Worm (Caenorhabditis elegans): ENCODE results near the gene cut-6.

cut-6 gene

DNA sequence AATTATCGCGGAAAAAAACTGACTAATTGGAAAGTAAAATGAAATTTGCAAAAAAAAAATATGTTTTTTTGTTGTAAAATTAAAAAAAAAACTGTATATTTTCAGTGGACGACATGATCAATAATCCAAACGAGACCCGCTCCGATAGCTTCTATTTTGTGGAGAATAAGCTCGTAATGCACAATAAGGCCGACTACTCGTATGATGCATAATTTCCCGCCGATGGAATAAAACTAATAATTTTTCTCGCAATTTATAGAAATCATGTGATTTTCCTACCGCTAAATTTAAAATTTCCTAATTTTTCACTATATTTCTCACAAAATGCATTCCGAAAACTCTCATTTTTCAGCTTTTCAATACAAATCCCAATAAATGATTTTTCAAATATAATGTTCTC, 2.7 kb upstream of the cut-6 start:
- no peak for TF ChIP-seq fos-1 (tag; optimal IDR thresholded peaks at IDR 0.05)
- TF ChIP-seq elt-1 (tag; optimal IDR thresholded peaks at IDR 0.05): peak; percentile 16

DNA sequence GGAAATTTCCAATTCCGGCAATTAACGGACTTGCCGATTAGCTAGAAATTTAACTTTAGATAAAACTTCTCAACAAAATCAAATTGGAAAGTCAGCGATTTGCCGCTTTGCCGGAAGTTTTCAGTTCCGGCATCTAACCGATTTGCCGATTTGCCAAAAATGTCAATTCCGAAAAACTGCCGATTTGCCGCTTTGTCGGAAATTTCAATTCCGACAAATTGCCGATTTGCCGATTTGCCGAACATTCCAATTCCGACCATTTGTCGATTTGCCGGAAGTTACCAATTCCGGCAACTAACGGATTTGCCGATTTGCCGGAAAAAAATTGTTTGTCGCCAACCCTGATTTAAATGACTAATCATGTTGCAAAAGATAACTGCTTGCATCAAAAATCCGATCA, 2.1 kb upstream of the cut-6 start:
- no peak for TF ChIP-seq hmg-11 (tag; optimal IDR thresholded peaks at IDR 0.05)
- no peak for TF ChIP-seq egl-27 (tag; optimal IDR thresholded peaks at IDR 0.05)
- no peak for TF ChIP-seq mml-1 (tag; optimal IDR thresholded peaks at IDR 0.05)
- no peak for TF ChIP-seq egl-5 (tag; optimal IDR thresholded peaks at IDR 0.05)
- TF ChIP-seq jun-1 (tag; optimal IDR thresholded peaks at IDR 0.05): no peak
- no peak for TF ChIP-seq nhr-77 (tag; optimal IDR thresholded peaks at IDR 0.05)
- no peak for TF ChIP-seq nhr-43 (tag; optimal IDR thresholded peaks at IDR 0.05; ENCODE audit: poor library complexity, severe bottlenecking)
- TF ChIP-seq ceh-82 (tag; optimal IDR thresholded peaks at IDR 0.05): no peak

- TF ChIP-seq fkh-10 (GFP tag; optimal IDR thresholded peaks at IDR 0.05) (no peak), ceh-9 (tag; optimal IDR thresholded peaks at IDR 0.05) (no peak), nhr-43 (tag; optimal IDR thresholded peaks at IDR 0.05; ENCODE audit: poor library complexity, severe bottlenecking) (no peak), daf-12 (tag; optimal IDR thresholded peaks at IDR 0.05) (no peak), skn-1 (tag; optimal IDR thresholded peaks at IDR 0.05) (no peak), snpc-4 (tag; optimal IDR thresholded peaks at IDR 0.05) (no peak), ceh-28 (tag; optimal IDR thresholded peaks at IDR 0.05) (no peak), hmg-11 (tag; optimal IDR thresholded peaks at IDR 0.05) (no peak), unc-62 (GFP tag; optimal IDR thresholded peaks at IDR 0.05) (no peak), jun-1 (tag; optimal IDR thresholded peaks at IDR 0.05) (no peak), pqm-1 (tag; optimal IDR thresholded peaks at IDR 0.05) (no peak)
These were observed 3.7 kb downstream of the cut-6 start for ce11 chrIII:10914971-10915370.

DNA sequence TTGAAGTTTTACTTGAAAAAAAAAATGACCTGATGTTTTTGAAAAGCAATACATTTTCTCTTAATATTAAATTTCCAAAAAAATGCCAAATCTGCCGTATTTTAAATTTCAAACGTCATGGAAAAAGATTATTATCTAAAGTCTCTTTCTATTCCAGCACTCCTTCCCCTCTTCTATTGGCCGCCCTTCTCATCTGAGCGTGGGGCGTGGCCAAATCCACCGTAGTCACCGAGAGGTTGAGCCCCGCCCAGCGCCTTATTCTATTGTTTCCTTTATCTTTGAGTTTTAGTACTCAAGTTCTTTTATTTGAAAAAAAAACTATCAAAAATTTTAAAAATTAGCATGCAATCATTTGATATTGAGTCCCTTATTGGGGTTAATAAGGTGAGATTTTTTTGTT, 8.8 kb downstream of the cut-6 start, which contains the start of gene vab-7:
Gene vab-7 (plus strand): TSS at position 301 of the 400 bp plus-strand sequence.
- TF ChIP-seq nfya-1 (tag; optimal IDR thresholded peaks at IDR 0.05; ENCODE audit: insufficient read depth) (peak; percentile 62), unc-39 (tag; optimal IDR thresholded peaks at IDR 0.05) (no peak), nhr-12 (tag; optimal IDR thresholded peaks at IDR 0.05) (no peak), nhr-11 (tag; optimal IDR thresholded peaks at IDR 0.05) (no peak), skn-1 (tag; optimal IDR thresholded peaks at IDR 0.05) (no peak), hmg-11 (tag; optimal IDR thresholded peaks at IDR 0.05) (no peak), nhr-67 (tag; optimal IDR thresholded peaks at IDR 0.05) (no peak)

ce11 chrIII:10921474-10921873, 10.2 kb downstream of the cut-6 start:
- TF ChIP-seq daf-12 (tag; optimal IDR thresholded peaks at IDR 0.05) (no peak), ceh-28 (tag; optimal IDR thresholded peaks at IDR 0.05) (no peak), nhr-25 (tag; optimal IDR thresholded peaks at IDR 0.05) (no peak), pha-4 (tag; optimal IDR thresholded peaks at IDR 0.05) (no peak), fos-1 (tag; optimal IDR thresholded peaks at IDR 0.05) (no peak), nhr-11 (tag; optimal IDR thresholded peaks at IDR 0.05) (no peak), ama-1 (optimal IDR thresholded peaks at IDR 0.05) (no peak), elt-2 (tag; optimal IDR thresholded peaks at IDR 0.05) (no peak), zag-1 (tag; optimal IDR thresholded peaks at IDR 0.05) (no peak)

ce11 chrIII:10923539-10923938, 12.3 kb downstream of the cut-6 start:
- no peak for TF ChIP-seq mml-1 (tag; optimal IDR thresholded peaks at IDR 0.05)
- no peak for TF ChIP-seq nhr-28 (tag; optimal IDR thresholded peaks at IDR 0.05)
- TF ChIP-seq lin-15B (tag; optimal IDR thresholded peaks at IDR 0.05): no peak
- no peak for TF ChIP-seq pqm-1 (tag; optimal IDR thresholded peaks at IDR 0.05)
- TF ChIP-seq ceh-9 (tag; optimal IDR thresholded peaks at IDR 0.05): no peak
- TF ChIP-seq eor-1 (tag; optimal IDR thresholded peaks at IDR 0.05): no peak

DNA sequence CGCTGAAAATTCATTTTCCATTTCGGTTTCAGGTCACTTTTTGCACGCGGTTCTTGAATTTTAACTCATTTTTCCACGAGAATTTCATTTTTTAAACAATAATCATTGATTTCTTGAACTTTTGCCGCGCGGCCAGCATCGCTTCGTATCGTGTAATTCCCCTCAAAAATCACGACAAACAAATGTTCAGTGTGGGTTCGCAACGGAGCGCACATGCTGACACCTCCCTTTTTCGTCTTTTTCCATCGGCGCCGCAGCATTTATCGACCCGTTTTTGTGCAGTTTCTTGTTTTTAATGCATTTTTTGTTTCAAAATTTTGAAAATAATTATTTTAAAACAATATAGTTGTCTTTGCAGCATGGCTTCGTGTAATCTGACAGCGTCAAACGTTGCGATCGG, 19.6 kb downstream of the cut-6 start, which contains the start of gene M142.5:
Gene M142.5 (plus strand): TSS at position 352 of the 400 bp plus-strand sequence.
- TF ChIP-seq sea-2 (GFP tag; optimal IDR thresholded peaks at IDR 0.05): no peak
- peak; percentile 73 for TF ChIP-seq lin-15B (tag; optimal IDR thresholded peaks at IDR 0.05)
- no peak for TF ChIP-seq daf-12 (tag; optimal IDR thresholded peaks at IDR 0.05)
- no peak for TF ChIP-seq skn-1 (tag; optimal IDR thresholded peaks at IDR 0.05)
- TF ChIP-seq zag-1 (tag; optimal IDR thresholded peaks at IDR 0.05): no peak
- no peak for TF ChIP-seq egl-5 (tag; optimal IDR thresholded peaks at IDR 0.05)
- TF ChIP-seq nhr-28 (tag; optimal IDR thresholded peaks at IDR 0.05): no peak
- TF ChIP-seq pqm-1 (tag; optimal IDR thresholded peaks at IDR 0.05): no peak
- peak; percentile 18 for TF ChIP-seq nfya-1 (tag; optimal IDR thresholded peaks at IDR 0.05; ENCODE audit: insufficient read depth)
- no peak for TF ChIP-seq elt-3 (tag; optimal IDR thresholded peaks at IDR 0.05)
- TF ChIP-seq lin-39 (tag; optimal IDR thresholded peaks at IDR 0.05): peak; percentile 27
